Fruit fly (Drosophila melanogaster): Measurements from ENCODE around the gene CG13838.

DNA sequence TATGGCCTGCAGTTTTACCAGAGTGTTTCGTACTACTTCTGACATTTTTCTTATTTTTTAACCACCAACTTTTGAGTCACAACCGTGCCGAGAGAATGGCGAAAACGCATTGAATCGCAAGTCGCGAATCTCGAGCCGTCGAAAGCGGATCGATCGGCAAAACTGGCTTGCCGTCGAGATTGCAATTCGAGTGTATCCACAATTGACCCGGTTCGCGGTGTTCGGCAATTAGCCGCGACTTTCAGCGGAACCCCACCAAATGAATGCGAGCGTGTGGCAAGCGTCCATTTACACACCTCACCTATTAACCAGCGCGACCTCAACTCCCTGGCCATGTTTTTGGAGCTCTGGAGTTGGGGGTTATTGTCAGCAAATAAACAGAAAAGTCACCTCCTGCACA is 6.6 kb upstream of the CG13838 start, which contains the start of gene CG13833:
- TF ChIP-seq pan (optimal IDR thresholded peaks at IDR 0.05) (no peak), usp (GFP tag; optimal IDR thresholded peaks at IDR 0.05) (no peak), EcR (GFP tag; optimal IDR thresholded peaks at IDR 0.05) (no peak), CG8478 (optimal IDR thresholded peaks at IDR 0.05) (no peak), psq (optimal IDR thresholded peaks at IDR 0.05) (no peak), Dll (optimal IDR thresholded peaks at IDR 0.05) (no peak)

All from whole organism.